Fruit fly (Drosophila melanogaster): ENCODE data around the gene Elys.

Elys gene

DNA sequence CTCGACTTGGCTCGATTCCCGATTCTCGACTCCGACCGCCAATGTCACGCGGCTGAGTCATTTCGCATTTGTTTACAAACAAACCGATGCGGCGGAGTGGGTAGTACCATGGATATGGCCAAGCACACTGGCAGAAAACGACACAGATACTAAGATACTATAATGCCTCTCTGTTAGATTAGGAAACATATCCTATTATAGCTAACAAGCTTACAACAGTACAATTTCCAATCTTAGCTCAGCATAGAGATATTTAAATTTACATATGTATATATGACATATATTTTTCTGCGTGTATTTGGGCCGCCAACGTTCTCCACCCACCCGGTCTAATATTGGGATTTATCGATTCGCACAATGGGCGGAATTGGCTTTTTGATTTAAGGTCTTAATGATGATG, 48.2 kb upstream of the Elys start (continued):
- TF ChIP-seq CG5245 (GFP tag; optimal IDR thresholded peaks at IDR 0.05) (peak; percentile 59), Pdp1 (GFP tag; optimal IDR thresholded peaks at IDR 0.05) (peak; percentile 64 to 78), CG7786 (GFP tag; optimal IDR thresholded peaks at IDR 0.05) (peak; percentile 38), CG7987 (GFP tag; optimal IDR thresholded peaks at IDR 0.05) (no peak), Six4 (GFP tag; optimal IDR thresholded peaks at IDR 0.05) (peak; percentile 62), Atf-2 (GFP tag; optimal IDR thresholded peaks at IDR 0.05) (peak; percentile 33), CG10267 (tag; optimal IDR thresholded peaks at IDR 0.05) (peak; percentile 59), C15 (GFP tag; IDR thresholded peaks at IDR 0.05) (0 out of 3 replicates have a peak, but pooled peaks have one; percentile 61), Meics (GFP tag; optimal IDR thresholded peaks at IDR 0.05) (peak; percentile 79), CG31365 (tag; optimal IDR thresholded peaks at IDR 0.05) (no peak), CG32532 (GFP tag; IDR thresholded peaks at IDR 0.05) (peak; percentile 89), bcd (GFP tag; optimal IDR thresholded peaks at IDR 0.05) (peak; percentile 69), Dll (GFP tag; IDR thresholded peaks at IDR 0.05; ENCODE audit: partially characterized antibody) (no peak), pfk (GFP tag; optimal IDR thresholded peaks at IDR 0.05) (no peak), dati (GFP tag; IDR thresholded peaks at IDR 0.05) (0 out of 2 replicates have a peak, but pooled peaks have one; percentile 21), CG16779 (GFP tag; IDR thresholded peaks at IDR 0.05) (0 out of 2 replicates have a peak, but pooled peaks have one; percentile 27), CG12744 (GFP tag; optimal IDR thresholded peaks at IDR 0.05) (peak; percentile 42), B-H2 (GFP tag; optimal IDR thresholded peaks at IDR 0.05) (peak; percentile 46), CG8944 (GFP tag; optimal IDR thresholded peaks at IDR 0.05) (peak; percentile 32), tgo (GFP tag; IDR thresholded peaks at IDR 0.05) (peak; percentile 79), HHEX (GFP tag; optimal IDR thresholded peaks at IDR 0.05) (peak; percentile 78), CG16813 (GFP tag; IDR thresholded peaks at IDR 0.05; ENCODE audit: partially characterized antibody) (no peak), crp (GFP tag; optimal IDR thresholded peaks at IDR 0.05) (no peak), Xrp1 (GFP tag; IDR thresholded peaks at IDR 0.05) (peak; percentile 71), lbe (GFP tag; optimal IDR thresholded peaks at IDR 0.05) (peak; percentile 30), CG12942 (GFP tag; optimal IDR thresholded peaks at IDR 0.05) (peak; percentile 48), GATAe (GFP tag; conservative IDR thresholded peaks at IDR 0.05) (no peak), unpg (GFP tag; optimal IDR thresholded peaks at IDR 0.05) (peak; percentile 75), CG4854 (GFP tag; optimal IDR thresholded peaks at IDR 0.05) (peak; percentile 45), CG3407 (GFP tag; optimal IDR thresholded peaks at IDR 0.05) (peak; percentile 12), pnt (GFP tag; optimal IDR thresholded peaks at IDR 0.05) (peak; percentile 43), H2.0 (GFP tag; IDR thresholded peaks at IDR 0.05) (peak; percentile 71), CG6854 (GFP tag; optimal IDR thresholded peaks at IDR 0.05) (peak; percentile 39), wdn (GFP tag; IDR thresholded peaks at IDR 0.05) (peak; percentile 67), Fer1 (GFP tag; optimal IDR thresholded peaks at IDR 0.05) (peak; percentile 77), H15 (GFP tag; IDR thresholded peaks at IDR 0.05) (peak; percentile 69; the same call in 2 of the 3 replicates), inv (GFP tag; IDR thresholded peaks at IDR 0.05; ENCODE audit: partially characterized antibody) (no peak), twi (tag; optimal IDR thresholded peaks at IDR 0.05) (no peak), Elba2 (GFP tag; optimal IDR thresholded peaks at IDR 0.05) (no peak), CG2116 (GFP tag; optimal IDR thresholded peaks at IDR 0.05) (peak; percentile 2), CG6683 (GFP tag; optimal IDR thresholded peaks at IDR 0.05) (peak; percentile 19), grn (GFP tag; optimal IDR thresholded peaks at IDR 0.05) (no peak), oc (tag; optimal IDR thresholded peaks at IDR 0.05) (no peak), gcm (GFP tag; optimal IDR thresholded peaks at IDR 0.05) (peak; percentile 43), Neu2 (GFP tag; optimal IDR thresholded peaks at IDR 0.05; ENCODE audit: borderline replicate concordance) (no peak), Vsx1 (GFP tag; optimal IDR thresholded peaks at IDR 0.05) (peak; percentile 68), sens (GFP tag) (peak; percentile 92), en (GFP tag; optimal IDR thresholded peaks at IDR 0.05) (peak; percentile 23), zen (tag; optimal IDR thresholded peaks at IDR 0.05) (peak; percentile 77), shn (GFP tag; optimal IDR thresholded peaks at IDR 0.05) (no peak)

Data from whole organism, embryonic.